Worm (Caenorhabditis elegans) whole organism, L3 larva: ENCODE results near the gene pro-1.

Source experiments
- fkh-10 ChIP-seq: sonication (generic microtip); optimal IDR thresholded peaks from 2 replicates; lab custom pipeline; 2017; ENCODE audit warnings: missing biosample characterization, missing genetic modification reagents, missing genetic modification characterization
- fos-1 ChIP-seq: fragments of 150-350 bp; optimal IDR thresholded peaks from 2 replicates; lab custom pipeline; 2014; ENCODE audit warnings: missing biosample characterization, missing genetic modification characterization
- lin-15B ChIP-seq: fragments of 150-350 bp; optimal IDR thresholded peaks from 2 replicates; lab custom pipeline; 2014; ENCODE audit warnings: missing biosample characterization, missing genetic modification characterization
- nhr-77 ChIP-seq: fragments of 150-350 bp; optimal IDR thresholded peaks from 2 replicates; lab custom pipeline; 2014; ENCODE audit warnings: missing biosample characterization, missing genetic modification characterization

ce11 chrII:10502491-10503063 is 39.2 kb downstream of the pro-1 start, which contains the start of gene myrf-1:
- TF ChIP-seq fos-1 (tag; lab: Kevin White, UChicago) (peak; percentile 48), fkh-10 (peak; percentile 17), lin-15B (peak; percentile 64), nhr-77 (peak; percentile 47)
